Worm (Caenorhabditis elegans): ENCODE data around the gene bath-13.
"Not testable (repeated sequence)": the region's sequence is repeated elsewhere in the genome, so short reads cannot be mapped to it uniquely, and the experiment has no call there.

Gene bath-13

DNA sequence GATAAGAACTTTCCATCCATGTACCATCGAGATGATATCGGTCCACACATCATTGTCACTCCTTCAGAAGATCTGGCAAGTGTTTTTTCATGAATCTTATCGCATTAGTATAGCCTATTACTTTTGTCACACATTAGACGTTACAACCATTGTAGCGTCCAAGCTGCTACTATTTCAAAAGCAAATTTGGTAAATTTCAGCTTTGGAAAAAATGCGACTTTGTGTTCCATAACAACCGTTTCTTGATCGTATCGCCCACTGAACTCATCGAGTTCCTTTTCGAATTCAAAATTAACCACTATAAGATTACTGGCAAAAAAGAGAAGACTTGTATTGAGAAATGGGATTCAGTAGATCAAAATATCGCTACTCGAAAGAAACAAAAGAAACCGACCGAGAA is 31.2 kb upstream of the bath-13 start:
- no peak for TF ChIP-seq nhr-77 (tag; optimal IDR thresholded peaks at IDR 0.05)
- peak in 1 of 2 experiments; percentile 90 for TF ChIP-seq unc-62 (GFP tag; optimal IDR thresholded peaks at IDR 0.05 in 1 of 2)
- no peak for TF ChIP-seq unc-62 (tag; optimal IDR thresholded peaks at IDR 0.05)
- peak; percentile 35 for TF ChIP-seq aha-1 (tag)

DNA sequence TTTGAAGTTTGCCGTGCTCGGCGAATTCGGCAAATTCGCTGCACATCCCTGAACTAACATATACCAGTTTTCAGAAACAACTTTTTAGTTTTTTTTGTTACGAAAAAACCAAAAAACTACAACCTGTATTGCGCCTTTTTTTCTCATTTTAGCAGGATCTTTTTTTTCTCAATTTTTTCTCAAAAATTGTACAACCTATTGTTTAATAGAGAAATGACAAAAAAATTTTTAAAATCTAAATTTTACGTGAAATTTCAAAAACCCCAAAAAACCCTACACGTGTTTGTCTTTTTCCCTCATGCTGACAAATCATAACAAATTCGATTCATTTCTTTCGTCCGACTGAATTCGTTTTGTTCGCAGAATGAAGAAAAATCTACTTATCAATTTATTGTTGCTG is 24.1 kb upstream of the bath-13 start, which contains the start of gene K02F6.3:
TSS of gene K02F6.3 (plus strand) at position 301 of the 400 bp plus-strand sequence.
- TF ChIP-seq ceh-62 (tag; optimal IDR thresholded peaks at IDR 0.05) (no peak), dve-1 (tag; optimal IDR thresholded peaks at IDR 0.05; ENCODE audit: insufficient read depth) (no peak), T20F7.1 (GFP tag; optimal IDR thresholded peaks at IDR 0.05) (no peak), mxl-3 (GFP tag; optimal IDR thresholded peaks at IDR 0.05) (no peak), ceh-82 (tag; optimal IDR thresholded peaks at IDR 0.05) (no peak), hif-1 (tag; optimal IDR thresholded peaks at IDR 0.05) (no peak), vab-7 (GFP tag; IDR thresholded peaks at IDR 0.05) (no peak), dmd-9 (GFP tag; IDR thresholded peaks at IDR 0.05) (no peak), arid-1 (GFP tag; conservative IDR thresholded peaks at IDR 0.05) (no peak)

DNA sequence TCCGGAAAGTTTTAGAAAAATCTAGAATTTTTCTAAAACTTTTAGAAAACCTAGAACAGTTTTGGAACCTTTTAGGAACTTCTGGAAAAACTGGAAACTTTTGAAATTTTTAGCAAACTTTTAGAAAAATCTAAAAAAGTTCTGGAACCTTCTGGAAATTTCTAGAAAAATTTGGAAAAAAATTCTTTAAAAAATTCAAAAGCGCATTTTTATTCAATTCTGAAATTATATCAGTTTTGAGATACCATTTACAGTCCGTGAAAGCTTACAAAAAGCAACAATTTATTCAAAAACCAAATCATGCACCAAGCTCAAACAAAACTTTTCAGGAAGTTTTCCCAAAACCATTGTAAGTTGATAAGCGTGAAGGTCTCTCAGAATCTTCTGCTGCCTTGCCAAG is 16.3 kb upstream of the bath-13 start, which contains the start of gene K02F6.4:
TSS of gene K02F6.4 (plus strand) at position 301 of the 400 bp plus-strand sequence.
- TF ChIP-seq ceh-32 (tag; optimal IDR thresholded peaks at IDR 0.05; ENCODE audit: poor library complexity) (no peak), unc-62 (GFP tag; optimal IDR thresholded peaks at IDR 0.05 in 1 of 2) (no peak), unc-62 (tag; optimal IDR thresholded peaks at IDR 0.05) (no peak), set-16 (GFP tag; IDR thresholded peaks at IDR 0.05) (no peak), nhr-48 (tag; optimal IDR thresholded peaks at IDR 0.05) (no peak), nhr-25 (tag; optimal IDR thresholded peaks at IDR 0.05; ENCODE audit: borderline replicate concordance, insufficient read depth) (no peak)

DNA sequence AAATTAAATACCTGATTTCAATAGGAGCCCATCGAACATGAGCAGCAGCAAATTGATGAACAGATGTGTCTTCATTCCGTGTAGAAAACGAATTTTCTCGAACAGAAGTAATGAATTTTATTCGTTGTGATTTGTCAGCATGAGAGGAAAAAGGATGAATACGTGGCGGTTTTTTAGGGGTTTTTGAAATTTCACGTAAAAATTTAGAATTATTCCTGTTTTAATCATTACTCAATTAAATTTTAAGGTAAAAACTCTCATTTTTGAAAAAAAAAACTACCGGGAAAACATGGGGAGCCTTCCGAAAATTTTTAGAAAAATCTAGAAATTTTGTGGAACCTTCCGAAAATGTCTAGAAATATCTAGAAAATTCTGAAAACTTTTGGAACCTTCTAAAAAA is 15.9 kb upstream of the bath-13 start, which contains the start of gene K02F6.7:
TSS of gene K02F6.7 (minus strand) at position 101 of the 400 bp plus-strand sequence.
- no peak for TF ChIP-seq zag-1 (tag; optimal IDR thresholded peaks at IDR 0.05)
- TF ChIP-seq nhr-41 (GFP tag; IDR thresholded peaks at IDR 0.05) = no peak
- no peak for TF ChIP-seq dpl-1 (GFP tag; optimal IDR thresholded peaks at IDR 0.05)
- no peak for TF ChIP-seq tra-1 (GFP tag; IDR thresholded peaks at IDR 0.05)
- no peak for TF ChIP-seq Y5F2A.4 (GFP tag; optimal IDR thresholded peaks at IDR 0.05)
- TF ChIP-seq T26A8.4 (GFP tag; IDR thresholded peaks at IDR 0.05) = no peak
- no peak for TF ChIP-seq nhr-111 (GFP tag; optimal IDR thresholded peaks at IDR 0.05)
- no peak for TF ChIP-seq mdl-1 (tag; optimal IDR thresholded peaks at IDR 0.05)
- TF ChIP-seq hmg-1.1 (GFP tag; IDR thresholded peaks at IDR 0.05) = no peak
- no peak for TF ChIP-seq F44E2.7 (GFP tag; IDR thresholded peaks at IDR 0.05)
- no peak for TF ChIP-seq jun-1 (tag; optimal IDR thresholded peaks at IDR 0.05)
- TF ChIP-seq lin-39 (tag; optimal IDR thresholded peaks at IDR 0.05) = no peak
- no peak for TF ChIP-seq ceh-32 (tag; optimal IDR thresholded peaks at IDR 0.05; ENCODE audit: poor library complexity)
- no peak for TF ChIP-seq ama-1 (optimal IDR thresholded peaks at IDR 0.05)
- no peak for TF ChIP-seq spr-1 (tag; optimal IDR thresholded peaks at IDR 0.05)
- no peak for TF ChIP-seq mes-2 (tag; optimal IDR thresholded peaks at IDR 0.05; ENCODE audit: poor library complexity, severe bottlenecking)

DNA sequence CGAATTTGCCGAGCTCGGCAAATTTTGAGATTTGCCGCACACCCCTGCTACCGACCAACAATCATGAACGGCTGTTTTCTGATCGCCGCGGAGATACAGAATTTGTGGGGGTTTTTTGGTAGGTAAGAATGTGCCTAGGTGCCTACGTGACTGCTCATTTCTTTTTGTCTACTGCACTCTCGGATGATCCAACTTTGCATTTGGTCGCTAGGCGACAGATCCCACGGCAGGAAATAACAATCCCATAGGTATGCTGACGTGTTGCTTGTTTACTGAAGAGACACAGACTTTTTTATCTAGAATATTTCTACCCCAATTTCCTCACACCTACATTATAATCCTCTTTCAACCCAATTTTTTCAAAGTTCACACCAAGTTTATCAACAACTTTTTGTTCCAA is 13.1 kb upstream of the bath-13 start, which contains the start of gene K02F6.8:
TSS of gene K02F6.8 (minus strand) at position 101 of the 400 bp plus-strand sequence.
- not testable (repeated sequence) for TF ChIP-seq lin-15B (tag; optimal IDR thresholded peaks at IDR 0.05); ceh-20 (GFP tag; IDR thresholded peaks at IDR 0.05); lin-39 (tag; optimal IDR thresholded peaks at IDR 0.05)

Data from whole organism, L4 larva.